Fruit fly (Drosophila melanogaster) whole organism, embryonic: ENCODE data around the gene GstO2.

ENCODE experiments used
- Adf1 ChIP-seq: fragments of 200-800 bp; sonication (Bioruptor generic); IDR thresholded peaks from 2 replicates; pipeline ENCODE4 v1.3.6; 2022; ENCODE audit warnings: missing biosample characterization, missing genetic modification characterization
- BtbVII ChIP-seq: fragments of 200-800 bp; sonication (Bioruptor generic); optimal IDR thresholded peaks from 3 replicates; lab custom pipeline; 2017; ENCODE audit warnings: missing biosample characterization, mild to moderate bottlenecking, missing genetic modification characterization
- C15 ChIP-seq: fragments of 200-800 bp; sonication (Bioruptor generic); IDR thresholded peaks from 3 replicates; pipeline ENCODE4 v1.3.6; 2022; ENCODE audit warnings: missing biosample characterization, missing genetic modification characterization
- CG10979 ChIP-seq: fragments of 200-800 bp; sonication (Bioruptor generic); optimal IDR thresholded peaks from 2 replicates; lab custom pipeline; 2018; ENCODE audit warnings: missing biosample characterization, mild to moderate bottlenecking, missing genetic modification characterization, moderate library complexity
- CG11398 ChIP-seq: fragments of 200-800 bp; sonication (Bioruptor generic); optimal IDR thresholded peaks from 2 replicates; lab custom pipeline; 2016; ENCODE audit warnings: missing biosample characterization, missing genetic modification characterization
- CG12071 ChIP-seq: fragments of 200-800 bp; sonication (Bioruptor generic); optimal IDR thresholded peaks from 3 replicates; lab custom pipeline; 2018; ENCODE audit warnings: missing biosample characterization, mild to moderate bottlenecking, missing genetic modification characterization
- CG12942 ChIP-seq: fragments of 200-800 bp; sonication (Bioruptor generic); optimal IDR thresholded peaks from 3 replicates; lab custom pipeline; 2016; ENCODE audit warnings: missing biosample characterization, missing genetic modification characterization
- CG18599 ChIP-seq: fragments of 200-800 bp; sonication (Bioruptor generic); optimal IDR thresholded peaks from 3 replicates; lab custom pipeline; 2017; ENCODE audit warnings: missing biosample characterization, missing genetic modification characterization, mild to moderate bottlenecking, moderate library complexity, missing genetic modification reagents
- CG2120 ChIP-seq: fragments of 200-800 bp; sonication (Bioruptor generic); optimal IDR thresholded peaks from 3 replicates; lab custom pipeline; 2016; ENCODE audit warnings: missing biosample characterization, missing genetic modification characterization
- CG2712 ChIP-seq: fragments of 200-800 bp; optimal IDR thresholded peaks from 3 replicates; lab custom pipeline; 2019; ENCODE audit warnings: missing biosample characterization, mild to moderate bottlenecking, missing genetic modification characterization, moderate library complexity
- CG30020 ChIP-seq: fragments of 200-800 bp; optimal IDR thresholded peaks from 2 replicates; lab custom pipeline; 2019; ENCODE audit warnings: missing biosample characterization, mild to moderate bottlenecking, missing genetic modification characterization, moderate library complexity
- CG30403 ChIP-seq: fragments of 200-800 bp; sonication (Bioruptor generic); optimal IDR thresholded peaks from 3 replicates; lab custom pipeline; 2016; ENCODE audit warnings: missing biosample characterization, missing genetic modification characterization
- CG31388 ChIP-seq: fragments of 200-800 bp; sonication (Bioruptor generic); optimal IDR thresholded peaks from 2 replicates; lab custom pipeline; 2016; ENCODE audit warnings: missing biosample characterization, missing genetic modification characterization
- CG33557 ChIP-seq: fragments of 200-800 bp; sonication (Bioruptor generic); optimal IDR thresholded peaks from 2 replicates; lab custom pipeline; 2019; ENCODE audit warnings: missing biosample characterization, mild to moderate bottlenecking, missing genetic modification characterization, moderate library complexity
- CG3407 ChIP-seq: fragments of 200-800 bp; sonication (Bioruptor generic); optimal IDR thresholded peaks from 2 replicates; lab custom pipeline; 2018; ENCODE audit warnings: missing biosample characterization, mild to moderate bottlenecking, missing genetic modification characterization
- CG34224 ChIP-seq: fragments of 200-800 bp; sonication (Bioruptor generic); IDR thresholded peaks from 3 replicates; pipeline ENCODE4 v1.3.6; 2022; ENCODE audit warnings: missing biosample characterization, missing genetic modification characterization; ENCODE audit not compliant: partially characterized antibody
- CG4360 ChIP-seq: fragments of 200-800 bp; sonication (Bioruptor generic); IDR thresholded peaks from 2 replicates; pipeline ENCODE4 v1.3.6; 2022; ENCODE audit warnings: missing biosample characterization, missing genetic modification characterization
- CG8290 ChIP-seq, 3 experiments: fragments of 200-800 bp; sonication (Bioruptor generic); optimal IDR thresholded peaks; 2 replicates each; lab custom pipeline; 2016 to 2019; ENCODE audit warnings: missing biosample characterization in 3 of 3, missing genetic modification characterization in 3 of 3, mild to moderate bottlenecking in 2 of 3, moderate library complexity in 1 of 3
- CG9727 ChIP-seq: fragments of 200-800 bp; sonication (Bioruptor generic); optimal IDR thresholded peaks from 3 replicates; lab custom pipeline; 2017; ENCODE audit warnings: missing biosample characterization, mild to moderate bottlenecking, missing genetic modification characterization
- CTCF ChIP-seq: fragments of 200-800 bp; sonication (Bioruptor generic); optimal IDR thresholded peaks from 2 replicates; lab custom pipeline; 2017; ENCODE audit warnings: missing biosample characterization, mild to moderate bottlenecking, missing genetic modification characterization, moderate library complexity
- Chrac-16 ChIP-seq: fragments of 200-800 bp; sonication (Bioruptor generic); optimal IDR thresholded peaks from 3 replicates; lab custom pipeline; 2016; ENCODE audit warnings: missing biosample characterization, missing genetic modification characterization
- Dll ChIP-seq: fragments of 200-800 bp; sonication (Bioruptor generic); IDR thresholded peaks from 4 replicates; pipeline ENCODE4 v1.3.6; 2022; ENCODE audit warnings: missing biosample characterization, missing genetic modification characterization; ENCODE audit not compliant: partially characterized antibody
- Elba2 ChIP-seq: fragments of 200-800 bp; sonication (Bioruptor generic); optimal IDR thresholded peaks from 3 replicates; lab custom pipeline; 2016; ENCODE audit warnings: missing biosample characterization, missing genetic modification characterization
- HLH4C ChIP-seq: fragments of 200-800 bp; sonication (Bioruptor generic); IDR thresholded peaks from 3 replicates; pipeline ENCODE4 v1.3.6; 2022; ENCODE audit warnings: missing biosample characterization, missing genetic modification characterization; ENCODE audit not compliant: partially characterized antibody
- Hmx ChIP-seq: fragments of 200-800 bp; sonication (Bioruptor generic); optimal IDR thresholded peaks from 2 replicates; lab custom pipeline; 2016; ENCODE audit warnings: missing biosample characterization, missing genetic modification characterization
- Hsf ChIP-seq: fragments of 200-800 bp; sonication (Bioruptor generic); optimal IDR thresholded peaks from 3 replicates; lab custom pipeline; 2016; ENCODE audit warnings: missing biosample characterization, missing genetic modification characterization
- Jarid2 ChIP-seq: fragments of 200-800 bp; sonication (Bioruptor generic); optimal IDR thresholded peaks from 3 replicates; lab custom pipeline; 2017; ENCODE audit warnings: mild to moderate bottlenecking, missing biosample characterization, missing genetic modification reagents, missing genetic modification characterization
- Nf-YA ChIP-seq: fragments of 200-800 bp; sonication (Bioruptor generic); IDR thresholded peaks from 2 replicates; pipeline ENCODE4 v1.3.6; 2022; ENCODE audit warnings: missing biosample characterization, missing genetic modification characterization
- Nf-YC ChIP-seq: fragments of 200-800 bp; optimal IDR thresholded peaks from 3 replicates; lab custom pipeline; 2019; ENCODE audit warnings: missing biosample characterization, mild to moderate bottlenecking, missing genetic modification characterization, moderate library complexity
- Taf1 ChIP-seq: fragments of 200-800 bp; sonication (Bioruptor generic); IDR thresholded peaks from 2 replicates; pipeline ENCODE4 v1.3.6; 2022; ENCODE audit warnings: missing biosample characterization, missing genetic modification characterization
- Xrp1 ChIP-seq: fragments of 200-800 bp; sonication (Bioruptor generic); IDR thresholded peaks from 2 replicates; pipeline ENCODE4 v1.3.6; 2022; ENCODE audit warnings: missing biosample characterization, missing genetic modification characterization
- ac ChIP-seq: fragments of 200-800 bp; sonication (Bioruptor generic); optimal IDR thresholded peaks from 3 replicates; lab custom pipeline; 2017; ENCODE audit warnings: missing biosample characterization, mild to moderate bottlenecking, missing genetic modification characterization
- ato ChIP-seq: fragments of 200-800 bp; sonication (Bioruptor generic); IDR thresholded peaks from 2 replicates; pipeline ENCODE4 v1.3.6; 2022; ENCODE audit warnings: missing biosample characterization, missing genetic modification characterization; ENCODE audit not compliant: partially characterized antibody
- chn ChIP-seq: fragments of 200-800 bp; sonication (Bioruptor generic); optimal IDR thresholded peaks from 2 replicates; lab custom pipeline; 2016; ENCODE audit warnings: missing biosample characterization, missing genetic modification characterization
- crol ChIP-seq: fragments of 200-800 bp; sonication (Bioruptor generic); IDR thresholded peaks from 2 replicates; pipeline ENCODE4 v1.3.6; 2022; ENCODE audit warnings: missing biosample characterization, missing genetic modification characterization
- cwo ChIP-seq: fragments of 200-800 bp; sonication (Bioruptor generic); optimal IDR thresholded peaks from 3 replicates; lab custom pipeline; 2017; ENCODE audit warnings: missing biosample characterization, missing genetic modification characterization, mild to moderate bottlenecking, moderate library complexity, missing genetic modification reagents
- ewg ChIP-seq: fragments of 200-800 bp; sonication (Bioruptor generic); optimal IDR thresholded peaks from 3 replicates; lab custom pipeline; 2017; ENCODE audit warnings: mild to moderate bottlenecking, missing biosample characterization, missing genetic modification reagents, missing genetic modification characterization
- fd96Cb ChIP-seq: fragments of 200-800 bp; sonication (Bioruptor generic); optimal IDR thresholded peaks from 2 replicates; lab custom pipeline; 2018; ENCODE audit warnings: missing biosample characterization, mild to moderate bottlenecking, missing genetic modification characterization, moderate library complexity
- fu2 ChIP-seq: fragments of 200-800 bp; sonication (Bioruptor generic); optimal IDR thresholded peaks from 2 replicates; lab custom pipeline; 2016; ENCODE audit warnings: missing biosample characterization, missing genetic modification characterization
- gsb-n ChIP-seq: fragments of 200-800 bp; sonication (Bioruptor generic); optimal IDR thresholded peaks from 3 replicates; lab custom pipeline; 2018; ENCODE audit warnings: missing biosample characterization, mild to moderate bottlenecking, missing genetic modification characterization
- hkb ChIP-seq, 2 experiments: fragments of 200-800 bp in 1 of 2; fragments of >200 bp in 1 of 2; sonication (Bioruptor generic) in 1 of 2; IDR thresholded peaks in 1 of 2; optimal IDR thresholded peaks in 1 of 2; 2 replicates each; pipeline versions ENCODE4 v1.3.6 to Lab custom; 2017 to 2022; ENCODE audit warnings: missing biosample characterization in 1 of 2, missing genetic modification characterization in 1 of 2
- jing ChIP-seq: fragments of 200-800 bp; sonication (Bioruptor generic); optimal IDR thresholded peaks from 2 replicates; lab custom pipeline; 2018; ENCODE audit warnings: missing biosample characterization, mild to moderate bottlenecking, missing genetic modification characterization
- ken ChIP-seq: fragments of 200-800 bp; sonication (Bioruptor generic); IDR thresholded peaks from 3 replicates; pipeline ENCODE4 v1.3.6; 2022; ENCODE audit warnings: missing biosample characterization, missing genetic modification characterization
- luna ChIP-seq: fragments of 200-800 bp; sonication (Bioruptor generic); optimal IDR thresholded peaks from 2 replicates; lab custom pipeline; 2016; ENCODE audit warnings: missing biosample characterization, missing genetic modification characterization
- nerfin-1 ChIP-seq: fragments of 200-800 bp; sonication (Bioruptor generic); optimal IDR thresholded peaks from 3 replicates; lab custom pipeline; 2019; ENCODE audit warnings: missing biosample characterization, mild to moderate bottlenecking, missing genetic modification characterization, moderate library complexity
- odd ChIP-seq: fragments of 200-800 bp; sonication (Bioruptor generic); optimal IDR thresholded peaks from 2 replicates; lab custom pipeline; 2017; ENCODE audit warnings: missing biosample characterization, mild to moderate bottlenecking, missing genetic modification characterization
- pum ChIP-seq: fragments of 200-800 bp; sonication (Bioruptor generic); optimal IDR thresholded peaks from 2 replicates; lab custom pipeline; 2016; ENCODE audit warnings: missing biosample characterization, missing genetic modification characterization
- row ChIP-seq: fragments of 200-800 bp; sonication (Bioruptor generic); IDR thresholded peaks from 3 replicates; pipeline ENCODE4 v1.3.6; 2022; ENCODE audit warnings: missing biosample characterization, missing genetic modification characterization
- schlank ChIP-seq: fragments of 200-800 bp; sonication (Bioruptor generic); optimal IDR thresholded peaks from 2 replicates; lab custom pipeline; 2018; ENCODE audit warnings: missing biosample characterization, mild to moderate bottlenecking, missing genetic modification characterization
- tx ChIP-seq: fragments of 200-800 bp; sonication (Bioruptor generic); optimal IDR thresholded peaks from 2 replicates; lab custom pipeline; 2016; ENCODE audit warnings: missing biosample characterization, missing genetic modification characterization
- zen2 ChIP-seq: fragments of 200-800 bp; sonication (Bioruptor generic); IDR thresholded peaks from 3 replicates; pipeline ENCODE4 v1.3.6; 2022; ENCODE audit warnings: missing biosample characterization, missing genetic modification characterization; ENCODE audit not compliant: partially characterized antibody

Gene GstO2

DNA sequence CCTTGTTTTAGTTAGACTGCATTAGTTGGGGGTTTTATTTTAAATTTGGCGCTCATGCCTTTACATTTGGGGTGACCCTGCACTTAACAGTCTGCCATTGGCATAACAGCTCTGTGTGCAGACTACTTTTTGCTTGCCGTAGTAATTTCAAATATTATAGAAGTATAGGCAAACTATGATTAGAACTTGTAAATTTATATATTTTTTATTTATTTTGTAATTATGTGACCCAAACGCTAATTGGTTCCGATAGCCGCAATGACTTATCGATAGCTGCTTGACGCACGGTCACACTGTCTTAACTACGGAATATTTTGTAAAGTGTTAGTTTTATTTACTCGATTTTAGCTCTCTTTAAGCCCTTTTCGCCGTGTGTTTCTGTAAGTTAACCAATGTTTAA is 21.4 kb upstream of the GstO2 start, which contains the start of gene rhea (continued):
- TF ChIP-seq Nf-YA (GFP tag; lab: Robert Waterston, UW): no peak
- peak; percentile 82 for TF ChIP-seq CG34224
- TF ChIP-seq jing: no peak
- TF ChIP-seq Adf1 (GFP tag; lab: Robert Waterston, UW): no peak
- TF ChIP-seq CG30403 (GFP tag; lab: Kevin White, UChicago): peak; percentile 4
- TF ChIP-seq CG30020 (tag; lab: Kevin White, UChicago): peak; percentile 1
- peak; percentile 90 for TF ChIP-seq Dll (GFP tag; lab: Robert Waterston, UW)
- TF ChIP-seq CG2120 (GFP tag; lab: Kevin White, UChicago): peak; percentile 7
- no peak for TF ChIP-seq fu2 (GFP tag; lab: Kevin White, UChicago)
- no peak for TF ChIP-seq ken (GFP tag; lab: Robert Waterston, UW)
- peak; percentile 6 for TF ChIP-seq Chrac-16 (GFP tag; lab: Kevin White, UChicago)
- no peak for TF ChIP-seq ato (GFP tag; lab: Robert Waterston, UW)
- TF ChIP-seq CG12071 (GFP tag; lab: Kevin White, UChicago): no peak
- peak; percentile 7 for TF ChIP-seq tx
- no peak for TF ChIP-seq CG11398
- no peak for TF ChIP-seq chn (GFP tag; lab: Kevin White, UChicago)
- TF ChIP-seq Jarid2 (GFP tag; lab: Kevin White, UChicago): no peak
- peak; percentile 55 for TF ChIP-seq CG2712 (tag; lab: Kevin White, UChicago)
- no peak for TF ChIP-seq CG9727
- TF ChIP-seq CG3407 (GFP tag; lab: Kevin White, UChicago): no peak
- TF ChIP-seq CG31388 (GFP tag; lab: Kevin White, UChicago): no peak
- no peak for TF ChIP-seq crol
- no peak for TF ChIP-seq Taf1
- no peak for TF ChIP-seq ac (GFP tag; lab: Kevin White, UChicago)
- TF ChIP-seq row: peak; percentile 42; the same call in 2 of the 3 replicates
- no peak for TF ChIP-seq CG8290 (GFP tag; optimal IDR thresholded peaks at IDR 0.05; lab: Kevin White, UChicago)
- TF ChIP-seq CG8290 (tag; optimal IDR thresholded peaks at IDR 0.05; lab: Kevin White, UChicago): no peak
- no peak for TF ChIP-seq odd (GFP tag; lab: Kevin White, UChicago)
- TF ChIP-seq C15: no peak
- TF ChIP-seq Hmx (GFP tag; lab: Kevin White, UChicago): no peak
- peak; percentile 28 for TF ChIP-seq CTCF
- peak; percentile 39; the same call in 1 of the 3 replicates for TF ChIP-seq zen2 (GFP tag; lab: Robert Waterston, UW)
- TF ChIP-seq Nf-YC (tag; lab: Kevin White, UChicago): peak; percentile 53
- TF ChIP-seq CG10979 (tag; lab: Kevin White, UChicago): no peak
- TF ChIP-seq Elba2 (GFP tag; lab: Kevin White, UChicago): no peak
- no peak for TF ChIP-seq BtbVII
- no peak for TF ChIP-seq pum (GFP tag; lab: Kevin White, UChicago)
- TF ChIP-seq Xrp1 (GFP tag; lab: Robert Waterston, UW): peak; percentile 19; the same call in 1 of the 2 replicates
- no peak for TF ChIP-seq schlank (tag; lab: Kevin White, UChicago)
- no peak for TF ChIP-seq nerfin-1 (tag; lab: Kevin White, UChicago)
- peak; percentile 78 for TF ChIP-seq HLH4C (GFP tag; lab: Robert Waterston, UW)
- no peak for TF ChIP-seq cwo (GFP tag; lab: Kevin White, UChicago)
- TF ChIP-seq gsb-n (tag; lab: Kevin White, UChicago): peak; percentile 35
- TF ChIP-seq CG4360 (GFP tag; lab: Robert Waterston, UW): no peak
- TF ChIP-seq CG33557: no peak
- TF ChIP-seq ewg: no peak
- no peak for TF ChIP-seq luna (GFP tag; lab: Kevin White, UChicago)
- no peak for TF ChIP-seq Hsf (GFP tag; lab: Kevin White, UChicago)
- no peak for TF ChIP-seq hkb (optimal IDR thresholded peaks at IDR 0.05; lab: Kevin White, UChicago)
- 0 out of 2 replicates have a peak, but pooled peaks have one; percentile 15 for TF ChIP-seq hkb (GFP tag; IDR thresholded peaks at IDR 0.05; lab: Robert Waterston, UW)
- TF ChIP-seq CG18599 (GFP tag; lab: Kevin White, UChicago): no peak
- no peak for TF ChIP-seq fd96Cb (tag; lab: Kevin White, UChicago)
- no peak for TF ChIP-seq CG12942 (GFP tag; lab: Kevin White, UChicago)
